Worm (Caenorhabditis elegans) whole organism, young adult: Measurements from ENCODE around the gene vps-52.

Experiments used
- F49E8.2 ChIP-seq: sonication (generic microtip); optimal IDR thresholded peaks from 3 replicates; lab custom pipeline; 2017; ENCODE audit warnings: missing genetic modification characterization, mild to moderate bottlenecking, missing compliant biosample characterization, antibody characterized with exemption, moderate library complexity; ENCODE audit not compliant: insufficient read depth
- T26A5.8 ChIP-seq: sonication (generic microtip); optimal IDR thresholded peaks from 2 replicates; lab custom pipeline; 2016; ENCODE audit warnings: missing genetic modification characterization, missing compliant biosample characterization
- hlh-12 ChIP-seq: sonication (generic microtip); optimal IDR thresholded peaks from 2 replicates; lab custom pipeline; 2016; ENCODE audit warnings: missing genetic modification characterization, missing compliant biosample characterization
- lin-35 ChIP-seq, 3 experiments: fragments of 150-350 bp in 2 of 3; sonication (generic microtip) in 1 of 3; optimal IDR thresholded peaks; 2 replicates each; lab custom pipeline; 2014 to 2018; ENCODE audit warnings: missing biosample characterization in 3 of 3, missing genetic modification characterization in 3 of 3, missing genetic modification reagents in 3 of 3
- mcd-1 ChIP-seq: fragments of 200-800 bp; sonication (Bioruptor generic); IDR thresholded peaks from 2 replicates; pipeline ENCODE4 v1.3.6; 2022; ENCODE audit warnings: missing genetic modification reagents, missing genetic modification characterization, missing compliant biosample characterization
- mxl-1 ChIP-seq: sonication (generic microtip); optimal IDR thresholded peaks from 2 replicates; lab custom pipeline; 2016; ENCODE audit warnings: missing genetic modification characterization, missing compliant biosample characterization
- nfya-1 ChIP-seq: sonication (generic microtip); optimal IDR thresholded peaks from 2 replicates; lab custom pipeline; 2017; ENCODE audit warnings: antibody characterized with exemption, missing compliant biosample characterization, missing genetic modification characterization, borderline replicate concordance; ENCODE audit not compliant: insufficient read depth
- nhr-179 ChIP-seq: sonication (generic microtip); optimal IDR thresholded peaks from 2 replicates; lab custom pipeline; 2016; ENCODE audit warnings: mild to moderate bottlenecking, missing genetic modification characterization, missing compliant biosample characterization
- nhr-80 ChIP-seq: sonication (generic microtip); optimal IDR thresholded peaks from 2 replicates; lab custom pipeline; 2016; ENCODE audit warnings: missing genetic modification characterization, missing compliant biosample characterization
- nhr-90 ChIP-seq: sonication (generic microtip); optimal IDR thresholded peaks from 2 replicates; lab custom pipeline; 2016; ENCODE audit warnings: missing genotype, mild to moderate bottlenecking, missing genetic modification characterization, missing compliant biosample characterization
- unc-62 ChIP-seq: fragments of 150-350 bp; optimal IDR thresholded peaks from 2 replicates; lab custom pipeline; 2014; ENCODE audit warnings: missing biosample characterization, missing genetic modification reagents, missing genetic modification characterization

- TF ChIP-seq nfya-1 (no peak), unc-62 (GFP tag; lab: Kevin White, UChicago) (no peak), hlh-12 (no peak), mxl-1 (tag; lab: Kevin White, UChicago) (no peak), mcd-1 (GFP tag; lab: Robert Waterston, UW) (no peak), F49E8.2 (tag; lab: Kevin White, UChicago) (no peak), nhr-90 (no peak), lin-35 (GFP tag; optimal IDR thresholded peaks at IDR 0.05; lab: Kevin White, UChicago) (no peak), nhr-179 (tag; lab: Kevin White, UChicago) (no peak), T26A5.8 (tag; lab: Kevin White, UChicago) (no peak), nhr-80 (no peak)
These were observed 14.7 kb upstream of the vps-52 start for ce11 chrX:7550452-7550851.
